Worm (Caenorhabditis elegans) whole organism, early embryonic: ENCODE results near the gene szy-20.

ENCODE experiments used
- B0310.2 ChIP-seq: sonication (generic microtip); optimal IDR thresholded peaks from 2 replicates; lab custom pipeline; 2016; ENCODE audit warnings: mild to moderate bottlenecking, missing genetic modification characterization, missing compliant biosample characterization
- F13C5.2 ChIP-seq: sonication (generic microtip); optimal IDR thresholded peaks from 2 replicates; lab custom pipeline; 2017; ENCODE audit warnings: mild to moderate bottlenecking, missing genetic modification characterization, inconsistent platforms, missing compliant biosample characterization
- aly-1 ChIP-seq: sonication (generic microtip); optimal IDR thresholded peaks from 2 replicates; lab custom pipeline; 2016; ENCODE audit warnings: missing genetic modification characterization, missing compliant biosample characterization
- ama-1 ChIP-seq: fragments of 150-350 bp; optimal IDR thresholded peaks from 2 replicates; lab custom pipeline; 2014
- ceh-13 ChIP-seq: fragments of 200-800 bp; sonication (Bioruptor generic); optimal IDR thresholded peaks from 2 replicates; lab custom pipeline; 2018; ENCODE audit warnings: mild to moderate bottlenecking, missing genetic modification characterization, missing compliant biosample characterization
- ceh-36 ChIP-seq: sonication (generic microtip); optimal IDR thresholded peaks from 2 replicates; lab custom pipeline; 2016; ENCODE audit warnings: missing genetic modification characterization, inconsistent platforms, missing compliant biosample characterization
- ets-7 ChIP-seq: sonication (generic microtip); optimal IDR thresholded peaks from 2 replicates; lab custom pipeline; 2016; ENCODE audit warnings: missing genotype, missing genetic modification characterization, missing compliant biosample characterization
- flt-1 ChIP-seq: fragments of 200-800 bp; sonication (Bioruptor generic); IDR thresholded peaks from 2 replicates; pipeline ENCODE4 v1.3.6; 2022; ENCODE audit warnings: missing genetic modification characterization, missing compliant biosample characterization
- hmbx-1 ChIP-seq: sonication (generic microtip); optimal IDR thresholded peaks from 2 replicates; lab custom pipeline; 2016; ENCODE audit warnings: mild to moderate bottlenecking, missing genetic modification characterization, missing compliant biosample characterization
- hmg-4 ChIP-seq: fragments of 200-800 bp; sonication (Bioruptor generic); optimal IDR thresholded peaks from 2 replicates; lab custom pipeline; 2018; ENCODE audit warnings: mild to moderate bottlenecking, missing genetic modification characterization, missing compliant biosample characterization
- hnd-1 ChIP-seq: sonication (generic microtip); optimal IDR thresholded peaks from 2 replicates; lab custom pipeline; 2016; ENCODE audit warnings: missing genetic modification characterization, missing compliant biosample characterization
- pes-1 ChIP-seq: fragments of 200-800 bp; sonication (Bioruptor generic); IDR thresholded peaks from 2 replicates; pipeline ENCODE4 v1.3.6; 2022; ENCODE audit warnings: missing genetic modification reagents, missing genetic modification characterization, missing compliant biosample characterization
- scrt-1 ChIP-seq: fragments of 200-800 bp; sonication (Bioruptor generic); IDR thresholded peaks from 2 replicates; pipeline ENCODE4 v1.3.6; 2022; ENCODE audit warnings: missing genetic modification characterization, missing compliant biosample characterization
- sea-1 ChIP-seq: fragments of 200-800 bp; sonication (Bioruptor generic); conservative IDR thresholded peaks from 2 replicates; pipeline ENCODE4 v1.3.6; 2022; ENCODE audit warnings: missing genetic modification characterization, missing compliant biosample characterization
- tbx-11 ChIP-seq: fragments of 200-800 bp; sonication (Bioruptor generic); IDR thresholded peaks from 2 replicates; pipeline ENCODE4 v1.3.6; 2022; ENCODE audit warnings: missing genetic modification characterization, missing compliant biosample characterization
- tbx-37 ChIP-seq: fragments of 200-800 bp; sonication (Bioruptor generic); conservative IDR thresholded peaks from 2 replicates; pipeline ENCODE4 v1.3.6; 2022; ENCODE audit warnings: missing genetic modification reagents, missing genetic modification characterization, missing compliant biosample characterization
- tra-4 ChIP-seq: sonication (generic microtip); optimal IDR thresholded peaks from 2 replicates; lab custom pipeline; 2017; ENCODE audit warnings: missing genetic modification characterization, missing compliant biosample characterization

szy-20 gene

ce11 chrII:8922140-8922539, 47.0 kb downstream of the szy-20 start, which contains the start of gene B0457.6:
TSS of gene B0457.6 (plus strand) at chrII:8922423.
- TF ChIP-seq flt-1 (GFP tag; lab: Robert Waterston, UW) = no peak
- TF ChIP-seq ceh-36 = no peak
- no peak for TF ChIP-seq scrt-1
- TF ChIP-seq ets-7 (tag; lab: Kevin White, UChicago) = no peak
- TF ChIP-seq ceh-13 (GFP tag; lab: Kevin White, UChicago) = no peak
- no peak for TF ChIP-seq F13C5.2 (tag; lab: Kevin White, UChicago)
- TF ChIP-seq sea-1 (GFP tag; lab: Robert Waterston, UW) = no peak
- TF ChIP-seq tra-4 (tag; lab: Kevin White, UChicago) = no peak
- TF ChIP-seq hmbx-1 = no peak
- TF ChIP-seq aly-1 (tag; lab: Kevin White, UChicago) = no peak
- TF ChIP-seq B0310.2 (tag; lab: Kevin White, UChicago) = no peak
- no peak for TF ChIP-seq pes-1
- no peak for TF ChIP-seq hmg-4 (GFP tag; lab: Kevin White, UChicago)
- TF ChIP-seq hnd-1 (tag; lab: Kevin White, UChicago) = no peak
- TF ChIP-seq tbx-11 = no peak
- TF ChIP-seq tbx-37 (GFP tag; lab: Robert Waterston, UW) = no peak
- no peak for TF ChIP-seq ama-1 (lab: Kevin White, UChicago)

ce11 chrII:8921456-8921855, 47.7 kb downstream of the szy-20 start:
- TF ChIP-seq hmg-4 (GFP tag; lab: Kevin White, UChicago) (no peak), F13C5.2 (tag; lab: Kevin White, UChicago) (no peak), ceh-36 (no peak), aly-1 (tag; lab: Kevin White, UChicago) (no peak), hnd-1 (tag; lab: Kevin White, UChicago) (no peak), ama-1 (lab: Kevin White, UChicago) (no peak), hmbx-1 (no peak), flt-1 (GFP tag; lab: Robert Waterston, UW) (no peak), tbx-11 (no peak), ceh-13 (GFP tag; lab: Kevin White, UChicago) (no peak), pes-1 (no peak), tbx-37 (GFP tag; lab: Robert Waterston, UW) (no peak), scrt-1 (no peak), tra-4 (tag; lab: Kevin White, UChicago) (no peak), sea-1 (GFP tag; lab: Robert Waterston, UW) (no peak), B0310.2 (tag; lab: Kevin White, UChicago) (no peak), ets-7 (tag; lab: Kevin White, UChicago) (no peak)

ce11 chrII:8920955-8921354, 48.2 kb downstream of the szy-20 start:
- TF ChIP-seq ceh-13 (GFP tag; lab: Kevin White, UChicago) (no peak), ceh-36 (no peak), hmg-4 (GFP tag; lab: Kevin White, UChicago) (no peak), hmbx-1 (no peak), ets-7 (tag; lab: Kevin White, UChicago) (no peak), B0310.2 (tag; lab: Kevin White, UChicago) (no peak)

ce11 chrII:8920315-8920714, 48.8 kb downstream of the szy-20 start:
- no peak for TF ChIP-seq ceh-13 (GFP tag; lab: Kevin White, UChicago)
- no peak for TF ChIP-seq tbx-11
- TF ChIP-seq sea-1 (GFP tag; lab: Robert Waterston, UW) = no peak
- no peak for TF ChIP-seq hnd-1 (tag; lab: Kevin White, UChicago)
- TF ChIP-seq pes-1 = no peak
- no peak for TF ChIP-seq hmbx-1
- TF ChIP-seq F13C5.2 (tag; lab: Kevin White, UChicago) = no peak
- no peak for TF ChIP-seq flt-1 (GFP tag; lab: Robert Waterston, UW)
- no peak for TF ChIP-seq tra-4 (tag; lab: Kevin White, UChicago)
- no peak for TF ChIP-seq tbx-37 (GFP tag; lab: Robert Waterston, UW)
- no peak for TF ChIP-seq ama-1 (lab: Kevin White, UChicago)
- TF ChIP-seq scrt-1 = no peak
- TF ChIP-seq ets-7 (tag; lab: Kevin White, UChicago) = no peak
- no peak for TF ChIP-seq hmg-4 (GFP tag; lab: Kevin White, UChicago)
- no peak for TF ChIP-seq aly-1 (tag; lab: Kevin White, UChicago)
- no peak for TF ChIP-seq B0310.2 (tag; lab: Kevin White, UChicago)
- no peak for TF ChIP-seq ceh-36

- TF ChIP-seq hmbx-1 = no peak
- TF ChIP-seq B0310.2 (tag; lab: Kevin White, UChicago) = no peak
- no peak for TF ChIP-seq tbx-37 (GFP tag; lab: Robert Waterston, UW)
- TF ChIP-seq ceh-13 (GFP tag; lab: Kevin White, UChicago) = no peak
- no peak for TF ChIP-seq hnd-1 (tag; lab: Kevin White, UChicago)
- TF ChIP-seq aly-1 (tag; lab: Kevin White, UChicago) = no peak
- TF ChIP-seq ets-7 (tag; lab: Kevin White, UChicago) = no peak
- no peak for TF ChIP-seq flt-1 (GFP tag; lab: Robert Waterston, UW)
- TF ChIP-seq tra-4 (tag; lab: Kevin White, UChicago) = no peak
- TF ChIP-seq F13C5.2 (tag; lab: Kevin White, UChicago) = no peak
These were observed 51.8 kb downstream of the szy-20 start for ce11 chrII:8917339-8917738.
